Worm (Caenorhabditis elegans) whole organism, early embryonic: ENCODE measurements around the gene str-205.

Experiments
- B0310.2 ChIP-seq: sonication (generic microtip); optimal IDR thresholded peaks from 2 replicates; lab custom pipeline; 2016; ENCODE audit warnings: mild to moderate bottlenecking, missing genetic modification characterization, missing compliant biosample characterization
- F13C5.2 ChIP-seq: sonication (generic microtip); optimal IDR thresholded peaks from 2 replicates; lab custom pipeline; 2017; ENCODE audit warnings: mild to moderate bottlenecking, missing genetic modification characterization, inconsistent platforms, missing compliant biosample characterization
- aly-1 ChIP-seq: sonication (generic microtip); optimal IDR thresholded peaks from 2 replicates; lab custom pipeline; 2016; ENCODE audit warnings: missing genetic modification characterization, missing compliant biosample characterization
- ama-1 ChIP-seq: fragments of 150-350 bp; optimal IDR thresholded peaks from 2 replicates; lab custom pipeline; 2014
- ceh-13 ChIP-seq: fragments of 200-800 bp; sonication (Bioruptor generic); optimal IDR thresholded peaks from 2 replicates; lab custom pipeline; 2018; ENCODE audit warnings: mild to moderate bottlenecking, missing genetic modification characterization, missing compliant biosample characterization
- ceh-36 ChIP-seq: sonication (generic microtip); optimal IDR thresholded peaks from 2 replicates; lab custom pipeline; 2016; ENCODE audit warnings: missing genetic modification characterization, inconsistent platforms, missing compliant biosample characterization
- ets-7 ChIP-seq: sonication (generic microtip); optimal IDR thresholded peaks from 2 replicates; lab custom pipeline; 2016; ENCODE audit warnings: missing genotype, missing genetic modification characterization, missing compliant biosample characterization
- flt-1 ChIP-seq: fragments of 200-800 bp; sonication (Bioruptor generic); IDR thresholded peaks from 2 replicates; pipeline ENCODE4 v1.3.6; 2022; ENCODE audit warnings: missing genetic modification characterization, missing compliant biosample characterization
- hmbx-1 ChIP-seq: sonication (generic microtip); optimal IDR thresholded peaks from 2 replicates; lab custom pipeline; 2016; ENCODE audit warnings: mild to moderate bottlenecking, missing genetic modification characterization, missing compliant biosample characterization
- hmg-4 ChIP-seq: fragments of 200-800 bp; sonication (Bioruptor generic); optimal IDR thresholded peaks from 2 replicates; lab custom pipeline; 2018; ENCODE audit warnings: mild to moderate bottlenecking, missing genetic modification characterization, missing compliant biosample characterization
- hnd-1 ChIP-seq: sonication (generic microtip); optimal IDR thresholded peaks from 2 replicates; lab custom pipeline; 2016; ENCODE audit warnings: missing genetic modification characterization, missing compliant biosample characterization
- pes-1 ChIP-seq: fragments of 200-800 bp; sonication (Bioruptor generic); IDR thresholded peaks from 2 replicates; pipeline ENCODE4 v1.3.6; 2022; ENCODE audit warnings: missing genetic modification reagents, missing genetic modification characterization, missing compliant biosample characterization
- scrt-1 ChIP-seq: fragments of 200-800 bp; sonication (Bioruptor generic); IDR thresholded peaks from 2 replicates; pipeline ENCODE4 v1.3.6; 2022; ENCODE audit warnings: missing genetic modification characterization, missing compliant biosample characterization
- sea-1 ChIP-seq: fragments of 200-800 bp; sonication (Bioruptor generic); conservative IDR thresholded peaks from 2 replicates; pipeline ENCODE4 v1.3.6; 2022; ENCODE audit warnings: missing genetic modification characterization, missing compliant biosample characterization
- tbx-11 ChIP-seq: fragments of 200-800 bp; sonication (Bioruptor generic); IDR thresholded peaks from 2 replicates; pipeline ENCODE4 v1.3.6; 2022; ENCODE audit warnings: missing genetic modification characterization, missing compliant biosample characterization
- tbx-37 ChIP-seq: fragments of 200-800 bp; sonication (Bioruptor generic); conservative IDR thresholded peaks from 2 replicates; pipeline ENCODE4 v1.3.6; 2022; ENCODE audit warnings: missing genetic modification reagents, missing genetic modification characterization, missing compliant biosample characterization
- tra-4 ChIP-seq: sonication (generic microtip); optimal IDR thresholded peaks from 2 replicates; lab custom pipeline; 2017; ENCODE audit warnings: missing genetic modification characterization, missing compliant biosample characterization

The str-205 gene

ce11 chrV:4956529-4956928 is 26.8 kb upstream of the str-205 start, which contains the start of gene str-208:
Gene str-208 (plus strand): TSS chrV:4956829.
- no peak for TF ChIP-seq hmbx-1 (tag; lab: Kevin White, UChicago)
- no peak for TF ChIP-seq tra-4 (tag; lab: Kevin White, UChicago)
- no peak for TF ChIP-seq ceh-13 (GFP tag; lab: Kevin White, UChicago)
- no peak for TF ChIP-seq ceh-36 (tag; lab: Kevin White, UChicago)
- TF ChIP-seq ets-7 (tag; lab: Kevin White, UChicago): no peak
- no peak for TF ChIP-seq flt-1 (GFP tag; lab: Robert Waterston, UW)
- no peak for TF ChIP-seq tbx-11 (GFP tag; lab: Robert Waterston, UW)
- TF ChIP-seq hmg-4 (GFP tag; lab: Kevin White, UChicago): no peak
- TF ChIP-seq sea-1 (GFP tag; lab: Robert Waterston, UW): no peak

DNA sequence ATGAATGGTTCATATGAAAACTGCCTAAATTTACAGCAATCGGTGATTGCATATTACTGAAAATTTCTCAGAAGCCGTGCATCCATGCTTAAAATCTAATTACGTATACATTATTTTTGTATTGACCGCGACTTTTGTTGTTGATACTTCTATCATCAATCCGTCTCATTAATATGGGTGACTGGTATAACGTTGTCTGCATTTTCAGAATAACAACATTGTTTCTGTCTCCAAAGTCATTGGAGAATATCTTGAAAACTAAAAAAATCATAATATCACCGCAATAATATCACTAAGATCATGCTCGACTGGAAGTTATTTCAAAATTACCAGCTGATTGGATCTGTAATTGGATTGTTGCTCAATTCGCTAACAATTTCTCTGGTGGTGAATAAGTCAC is 21.7 kb upstream of the str-205 start, which contains the start of gene str-207:
Gene str-207, plus strand, starts transcription at position 301 of the 400 bp plus-strand sequence.
- TF ChIP-seq sea-1 (GFP tag; lab: Robert Waterston, UW) (no peak), F13C5.2 (tag; lab: Kevin White, UChicago) (no peak), hnd-1 (no peak), pes-1 (GFP tag; lab: Robert Waterston, UW) (no peak), tbx-37 (no peak), tbx-11 (GFP tag; lab: Robert Waterston, UW) (no peak)

DNA sequence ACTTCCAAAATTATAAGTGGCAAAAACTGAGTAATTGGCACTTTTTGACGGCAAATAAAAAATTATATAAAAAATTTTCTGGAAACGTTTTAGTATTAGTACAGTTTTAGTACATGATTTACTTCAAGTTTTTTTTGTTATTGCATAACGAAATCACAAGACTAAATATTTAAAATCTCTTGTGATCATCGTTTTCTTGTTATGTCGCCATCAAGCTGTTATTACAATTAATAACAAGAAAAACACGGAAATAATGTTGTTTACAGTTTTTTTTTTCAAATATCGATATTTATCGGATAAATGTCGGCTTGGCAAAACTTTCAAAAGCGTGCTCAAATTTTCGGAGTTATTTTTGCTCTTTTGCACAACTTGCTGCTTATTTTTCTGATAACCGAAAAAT is 18.9 kb upstream of the str-205 start, which contains the start of gene str-209:
Gene str-209, plus strand, starts transcription at position 301 of the 400 bp plus-strand sequence.
- TF ChIP-seq pes-1 (GFP tag; lab: Robert Waterston, UW) (no peak), sea-1 (GFP tag; lab: Robert Waterston, UW) (no peak), ama-1 (no peak), hmbx-1 (tag; lab: Kevin White, UChicago) (no peak), hnd-1 (no peak)

DNA sequence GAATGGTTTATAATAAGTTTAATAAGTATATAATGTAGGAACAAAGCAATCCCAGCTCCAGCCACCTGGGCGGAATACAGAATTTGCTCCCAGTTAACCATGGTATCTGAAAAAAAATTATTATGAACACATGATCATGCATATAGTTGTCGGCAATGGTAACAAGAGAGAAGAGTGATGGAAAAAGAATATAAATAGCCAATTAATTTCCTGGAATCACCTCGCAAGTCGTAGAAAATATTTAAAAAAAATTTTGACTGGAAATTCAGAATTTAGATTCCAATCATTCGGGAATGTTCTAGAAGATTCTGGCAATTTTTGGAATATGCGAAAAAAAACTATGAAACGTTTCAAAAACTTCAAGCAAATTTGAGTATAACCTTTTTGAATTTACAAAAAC is 14.5 kb upstream of the str-205 start, which contains the start of gene str-211:
Gene str-211, minus strand, starts transcription at position 101 of the 400 bp plus-strand sequence.
- TF ChIP-seq sea-1 (GFP tag; lab: Robert Waterston, UW) (no peak), ama-1 (no peak), ceh-13 (GFP tag; lab: Kevin White, UChicago) (no peak), tra-4 (tag; lab: Kevin White, UChicago) (no peak), hmbx-1 (tag; lab: Kevin White, UChicago) (no peak), aly-1 (tag; lab: Kevin White, UChicago) (no peak), flt-1 (GFP tag; lab: Robert Waterston, UW) (no peak)

ce11 chrV:4937337-4937736 is 7.6 kb upstream of the str-205 start:
- no peak for TF ChIP-seq hnd-1

ce11 chrV:4935096-4935495 is 5.4 kb upstream of the str-205 start:
- TF ChIP-seq sea-1 (GFP tag; lab: Robert Waterston, UW) (no peak), ama-1 (no peak), ets-7 (tag; lab: Kevin White, UChicago) (no peak), scrt-1 (no peak), tra-4 (tag; lab: Kevin White, UChicago) (no peak), aly-1 (tag; lab: Kevin White, UChicago) (no peak), hmg-4 (GFP tag; lab: Kevin White, UChicago) (no peak), F13C5.2 (tag; lab: Kevin White, UChicago) (no peak), hmbx-1 (tag; lab: Kevin White, UChicago) (no peak)

- TF ChIP-seq ama-1 (no peak), hmbx-1 (tag; lab: Kevin White, UChicago) (no peak), ceh-13 (GFP tag; lab: Kevin White, UChicago) (no peak), tbx-37 (no peak), scrt-1 (no peak), sea-1 (GFP tag; lab: Robert Waterston, UW) (no peak), tra-4 (tag; lab: Kevin White, UChicago) (no peak), hnd-1 (no peak), hmg-4 (GFP tag; lab: Kevin White, UChicago) (no peak)
Observed at ce11 chrV:4934406-4934805, 4.7 kb upstream of the str-205 start, which contains the start of gene catp-2. Gene catp-2 (plus strand): TSS chrV:4934706.

DNA sequence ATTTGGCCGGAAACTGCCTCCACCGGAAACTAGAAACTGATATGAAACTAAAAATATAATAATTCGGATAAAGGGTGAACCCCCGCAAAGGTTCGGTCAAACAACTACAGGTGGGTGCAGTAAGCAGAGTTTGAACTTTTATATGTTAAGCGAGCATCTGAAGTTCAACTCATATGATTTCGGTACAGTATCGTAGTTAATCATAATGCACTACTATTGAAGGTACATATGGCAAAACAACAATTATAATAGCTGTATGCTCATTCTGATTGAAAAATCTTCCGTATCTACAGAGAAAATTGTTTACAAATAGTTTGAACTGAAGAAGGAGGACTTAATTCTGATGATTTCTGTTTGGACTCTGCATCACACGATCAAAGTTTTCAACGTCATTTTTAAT is 3.5 kb upstream of the str-205 start:
- TF ChIP-seq hmbx-1 (tag; lab: Kevin White, UChicago) (no peak), tra-4 (tag; lab: Kevin White, UChicago) (no peak), ama-1 (no peak)

- TF ChIP-seq sea-1 (GFP tag; lab: Robert Waterston, UW) (no peak), F13C5.2 (tag; lab: Kevin White, UChicago) (no peak), ets-7 (tag; lab: Kevin White, UChicago) (no peak), B0310.2 (tag; lab: Kevin White, UChicago) (no peak), hmg-4 (GFP tag; lab: Kevin White, UChicago) (no peak), pes-1 (GFP tag; lab: Robert Waterston, UW) (no peak), ceh-13 (GFP tag; lab: Kevin White, UChicago) (no peak), flt-1 (GFP tag; lab: Robert Waterston, UW) (no peak), tra-4 (tag; lab: Kevin White, UChicago) (no peak), scrt-1 (no peak), tbx-37 (no peak), ceh-36 (tag; lab: Kevin White, UChicago) (no peak), hmbx-1 (tag; lab: Kevin White, UChicago) (no peak)
Observed at ce11 chrV:4932814-4933213, 3.1 kb upstream of the str-205 start, which contains the start of gene C02E7.10. Gene C02E7.10 (minus strand): TSS chrV:4933045.
